Fruit fly (Drosophila melanogaster) whole organism, embryonic: Measurements from ENCODE around the gene spidey.
A peak's percentile ranks its signal among the peaks of the same experiment; 100 is the strongest.

Experiments
- Atf-2 ChIP-seq: fragments of 200-800 bp; sonication (Bioruptor generic); optimal IDR thresholded peaks from 2 replicates; lab custom pipeline; 2016; ENCODE audit warnings: missing biosample characterization, missing genetic modification characterization
- CG10366 ChIP-seq: fragments of 200-800 bp; sonication (Bioruptor generic); IDR thresholded peaks from 2 replicates; pipeline ENCODE4 v1.3.6; 2022; ENCODE audit warnings: missing biosample characterization, missing genetic modification characterization
- CG10979 ChIP-seq: fragments of 200-800 bp; sonication (Bioruptor generic); optimal IDR thresholded peaks from 2 replicates; lab custom pipeline; 2018; ENCODE audit warnings: missing biosample characterization, mild to moderate bottlenecking, missing genetic modification characterization, moderate library complexity
- CG11456 ChIP-seq: fragments of 200-800 bp; sonication (Bioruptor generic); IDR thresholded peaks from 3 replicates; pipeline ENCODE4 v1.3.6; 2022; ENCODE audit warnings: missing biosample characterization, missing genetic modification characterization
- CG11504 ChIP-seq: fragments of 200-800 bp; sonication (Bioruptor generic); optimal IDR thresholded peaks from 3 replicates; lab custom pipeline; 2019; ENCODE audit warnings: missing biosample characterization, mild to moderate bottlenecking, missing genetic modification characterization, moderate library complexity
- CG1602 ChIP-seq: fragments of 200-800 bp; sonication (Bioruptor generic); optimal IDR thresholded peaks from 3 replicates; lab custom pipeline; 2016; ENCODE audit warnings: missing biosample characterization, missing genetic modification characterization
- CG17359 ChIP-seq: fragments of 200-800 bp; sonication (Bioruptor generic); optimal IDR thresholded peaks from 3 replicates; lab custom pipeline; 2018; ENCODE audit warnings: missing biosample characterization, mild to moderate bottlenecking, missing genetic modification characterization, moderate library complexity
- CG18764 ChIP-seq: fragments of 200-800 bp; sonication (Bioruptor generic); optimal IDR thresholded peaks from 3 replicates; lab custom pipeline; 2016; ENCODE audit warnings: missing biosample characterization, missing genetic modification characterization
- CG2202 ChIP-seq: fragments of 200-800 bp; sonication (Bioruptor generic); optimal IDR thresholded peaks from 2 replicates; lab custom pipeline; 2018; ENCODE audit warnings: missing biosample characterization, mild to moderate bottlenecking, missing genetic modification characterization
- CG3995 ChIP-seq: fragments of 200-800 bp; sonication (Bioruptor generic); optimal IDR thresholded peaks from 3 replicates; lab custom pipeline; 2016; ENCODE audit warnings: missing biosample characterization, missing genetic modification characterization
- CG5953 ChIP-seq: fragments of 200-800 bp; sonication (Bioruptor generic); IDR thresholded peaks from 2 replicates; pipeline ENCODE4 v1.3.6; 2022; ENCODE audit warnings: missing biosample characterization, missing genetic modification characterization
- CG6683 ChIP-seq: fragments of 200-800 bp; sonication (Bioruptor generic); optimal IDR thresholded peaks from 2 replicates; lab custom pipeline; 2017; ENCODE audit warnings: missing biosample characterization, mild to moderate bottlenecking, missing genetic modification characterization, missing genetic modification reagents
- CG6689 ChIP-seq: fragments of 200-800 bp; sonication (Bioruptor generic); IDR thresholded peaks from 2 replicates; pipeline ENCODE4 v1.3.6; 2022; ENCODE audit warnings: missing biosample characterization, missing genetic modification characterization
- CG7271 ChIP-seq: fragments of 200-800 bp; sonication (Bioruptor generic); optimal IDR thresholded peaks from 2 replicates; lab custom pipeline; 2018; ENCODE audit warnings: missing biosample characterization, mild to moderate bottlenecking, missing genetic modification characterization, moderate library complexity
- CG7372 ChIP-seq: fragments of 200-800 bp; sonication (Bioruptor generic); IDR thresholded peaks from 2 replicates; pipeline ENCODE4 v1.3.6; 2022; ENCODE audit warnings: missing biosample characterization, missing genetic modification characterization
- Deaf1 ChIP-seq: fragments of 200-800 bp; optimal IDR thresholded peaks from 3 replicates; lab custom pipeline; 2019; ENCODE audit warnings: missing biosample characterization, mild to moderate bottlenecking, missing genetic modification characterization, moderate library complexity
- Gug ChIP-seq: fragments of 200-800 bp; sonication (Bioruptor generic); IDR thresholded peaks from 4 replicates; pipeline ENCODE4 v1.3.6; 2022; ENCODE audit warnings: missing biosample characterization, missing genetic modification characterization
- Jarid2 ChIP-seq: fragments of 200-800 bp; sonication (Bioruptor generic); optimal IDR thresholded peaks from 3 replicates; lab custom pipeline; 2017; ENCODE audit warnings: mild to moderate bottlenecking, missing biosample characterization, missing genetic modification reagents, missing genetic modification characterization
- Lhr ChIP-seq: fragments of 200-800 bp; sonication (Bioruptor generic); optimal IDR thresholded peaks from 3 replicates; lab custom pipeline; 2017; ENCODE audit warnings: mild to moderate bottlenecking, missing biosample characterization, missing genetic modification reagents, missing genetic modification characterization
- Meics ChIP-seq: fragments of 200-800 bp; sonication (Bioruptor generic); optimal IDR thresholded peaks from 2 replicates; lab custom pipeline; 2017; ENCODE audit warnings: missing biosample characterization, mild to moderate bottlenecking, missing genetic modification characterization
- NC2β ChIP-seq: fragments of 200-800 bp; sonication (Bioruptor generic); optimal IDR thresholded peaks from 2 replicates; lab custom pipeline; 2016; ENCODE audit warnings: missing biosample characterization, missing genetic modification characterization
- Nf-YA ChIP-seq: fragments of 200-800 bp; sonication (Bioruptor generic); IDR thresholded peaks from 2 replicates; pipeline ENCODE4 v1.3.6; 2022; ENCODE audit warnings: missing biosample characterization, missing genetic modification characterization
- NfI ChIP-seq: fragments of 200-800 bp; sonication (Bioruptor generic); optimal IDR thresholded peaks from 3 replicates; lab custom pipeline; 2018; ENCODE audit warnings: missing biosample characterization, mild to moderate bottlenecking, missing genetic modification characterization, moderate library complexity
- Optix ChIP-seq: fragments of 200-800 bp; sonication (Bioruptor generic); IDR thresholded peaks from 3 replicates; pipeline ENCODE4 v1.3.6; 2022; ENCODE audit warnings: missing biosample characterization, missing genetic modification characterization
- Sin3A ChIP-seq: fragments of >200 bp; optimal IDR thresholded peaks from 2 replicates; lab custom pipeline; 2018
- ab ChIP-seq: fragments of 200-800 bp; sonication (Bioruptor generic); optimal IDR thresholded peaks from 2 replicates; lab custom pipeline; 2016; ENCODE audit warnings: missing biosample characterization, missing genetic modification characterization
- aop ChIP-seq: fragments of 200-800 bp; sonication (Bioruptor generic); IDR thresholded peaks from 2 replicates; pipeline ENCODE4 v1.3.6; 2022; ENCODE audit warnings: missing biosample characterization, missing genetic modification characterization
- ash1 ChIP-seq: fragments of 200-800 bp; sonication (Bioruptor generic); optimal IDR thresholded peaks from 2 replicates; lab custom pipeline; 2018; ENCODE audit warnings: missing biosample characterization, mild to moderate bottlenecking, missing genetic modification characterization
- az2 ChIP-seq: fragments of 200-800 bp; sonication (Bioruptor generic); optimal IDR thresholded peaks from 3 replicates; lab custom pipeline; 2016; ENCODE audit warnings: missing biosample characterization, missing genetic modification characterization
- btn ChIP-seq: fragments of 200-800 bp; sonication (Bioruptor generic); optimal IDR thresholded peaks from 2 replicates; lab custom pipeline; 2016; ENCODE audit warnings: missing biosample characterization, missing genetic modification characterization
- caup ChIP-seq: fragments of 200-800 bp; sonication (Bioruptor generic); optimal IDR thresholded peaks from 3 replicates; lab custom pipeline; 2017; ENCODE audit warnings: missing biosample characterization, mild to moderate bottlenecking, missing genetic modification characterization, moderate library complexity; ENCODE audit not compliant: severe bottlenecking
- cg ChIP-seq: fragments of 200-800 bp; sonication (Bioruptor generic); optimal IDR thresholded peaks from 3 replicates; lab custom pipeline; 2019; ENCODE audit warnings: missing biosample characterization, mild to moderate bottlenecking, missing genetic modification characterization, moderate library complexity
- corto ChIP-seq: fragments of 200-800 bp; sonication (Bioruptor generic); optimal IDR thresholded peaks from 2 replicates; lab custom pipeline; 2016; ENCODE audit warnings: missing biosample characterization, mild to moderate bottlenecking, missing genetic modification characterization, moderate library complexity
- eve ChIP-seq, 2 experiments: fragments of >200 bp; optimal IDR thresholded peaks; 2 replicates each; lab custom pipeline; 2017; ENCODE audit warnings: missing biosample characterization in 2 of 2, missing genetic modification characterization in 2 of 2
- fd96Cb ChIP-seq: fragments of 200-800 bp; sonication (Bioruptor generic); optimal IDR thresholded peaks from 2 replicates; lab custom pipeline; 2018; ENCODE audit warnings: missing biosample characterization, mild to moderate bottlenecking, missing genetic modification characterization, moderate library complexity
- gt ChIP-seq: fragments of 200-800 bp; sonication (Bioruptor generic); IDR thresholded peaks from 2 replicates; pipeline ENCODE4 v1.3.6; 2022; ENCODE audit warnings: missing biosample characterization, missing genetic modification characterization
- hb ChIP-seq: fragments of 200-800 bp; sonication (Bioruptor generic); IDR thresholded peaks from 3 replicates; pipeline ENCODE4 v1.3.6; 2022; ENCODE audit warnings: missing biosample characterization, missing genetic modification characterization; ENCODE audit not compliant: partially characterized antibody
- hth ChIP-seq: fragments of >200 bp; optimal IDR thresholded peaks from 2 replicates; lab custom pipeline; 2017; ENCODE audit warnings: inconsistent platforms
- lola ChIP-seq, 3 experiments: fragments of >200 bp in 2 of 3; fragments of 200-800 bp in 1 of 3; sonication (Bioruptor generic) in 1 of 3; optimal IDR thresholded peaks; 2 replicates each; lab custom pipeline; 2017 to 2019; ENCODE audit warnings: missing biosample characterization in 3 of 3, missing genetic modification characterization in 3 of 3, mild to moderate bottlenecking in 1 of 3, moderate library complexity in 1 of 3
- lov ChIP-seq, 2 experiments: fragments of 200-800 bp in 1 of 2; fragments of >200 bp in 1 of 2; sonication (Bioruptor generic) in 1 of 2; IDR thresholded peaks in 1 of 2; optimal IDR thresholded peaks in 1 of 2; 2 replicates in 1 of 2; 3 replicates in 1 of 2; pipeline versions ENCODE4 v1.3.6 to Lab custom; 2017 to 2022; ENCODE audit warnings: missing biosample characterization in 1 of 2, missing genetic modification characterization in 1 of 2
- maf-S ChIP-seq: fragments of 200-800 bp; sonication (Bioruptor generic); optimal IDR thresholded peaks from 2 replicates; lab custom pipeline; 2016; ENCODE audit warnings: missing biosample characterization, missing genetic modification characterization
- otp ChIP-seq: fragments of 200-800 bp; sonication (Bioruptor generic); IDR thresholded peaks from 3 replicates; pipeline ENCODE4, ENCODE4 v1.3.6; 2022; ENCODE audit warnings: missing biosample characterization, missing genetic modification characterization
- p53 ChIP-seq: fragments of 200-800 bp; sonication (Bioruptor generic); optimal IDR thresholded peaks from 2 replicates; lab custom pipeline; 2016; ENCODE audit warnings: missing biosample characterization, missing genetic modification characterization
- pho ChIP-seq: fragments of 200-800 bp; sonication (Bioruptor generic); optimal IDR thresholded peaks from 2 replicates; lab custom pipeline; 2016; ENCODE audit warnings: missing biosample characterization, missing genetic modification characterization
- pros ChIP-seq: fragments of 200-800 bp; sonication (Bioruptor generic); optimal IDR thresholded peaks from 3 replicates; lab custom pipeline; 2019; ENCODE audit warnings: missing biosample characterization, mild to moderate bottlenecking, missing genetic modification characterization, moderate library complexity
- tup ChIP-seq: fragments of 200-800 bp; sonication (Bioruptor generic); optimal IDR thresholded peaks from 2 replicates; lab custom pipeline; 2016; ENCODE audit warnings: missing biosample characterization, mild to moderate bottlenecking, missing genetic modification characterization, moderate library complexity
- tx ChIP-seq: fragments of 200-800 bp; sonication (Bioruptor generic); optimal IDR thresholded peaks from 2 replicates; lab custom pipeline; 2016; ENCODE audit warnings: missing biosample characterization, missing genetic modification characterization
- unpg ChIP-seq: fragments of 200-800 bp; sonication (Bioruptor generic); optimal IDR thresholded peaks from 3 replicates; lab custom pipeline; 2018; ENCODE audit warnings: missing biosample characterization, mild to moderate bottlenecking, missing genetic modification characterization, moderate library complexity
- zfh1 ChIP-seq: fragments of 200-800 bp; sonication (Bioruptor generic); IDR thresholded peaks from 3 replicates; pipeline ENCODE4 v1.3.6; 2022; ENCODE audit warnings: missing biosample characterization, missing genetic modification characterization

Gene spidey

dm6 chrX:7920081-7920688 is 11.5 kb downstream of the spidey start, which contains the start of the genes hdm and Ykt6 (continued):
- peak in 1 of 3 experiments; percentile 72 for TF ChIP-seq lola (GFP tag; optimal IDR thresholded peaks at IDR 0.05; lab: Kevin White, UChicago)
- peak; percentile 41 for TF ChIP-seq CG7271 (tag; lab: Kevin White, UChicago)
- no peak for TF ChIP-seq ab (GFP tag; lab: Kevin White, UChicago)
- TF ChIP-seq maf-S = peak; percentile 53
- TF ChIP-seq aop (GFP tag; lab: Robert Waterston, UW) = peak; percentile 43; the same call in 1 of the 2 replicates
- peak; percentile 66 for TF ChIP-seq CG10979 (tag; lab: Kevin White, UChicago)
- TF ChIP-seq fd96Cb (tag; lab: Kevin White, UChicago) = peak; percentile 51
- peak; percentile 77 for TF ChIP-seq CG6689 (GFP tag; lab: Robert Waterston, UW)
- peak; percentile 60 for TF ChIP-seq Deaf1 (tag; lab: Kevin White, UChicago)
- no peak for TF ChIP-seq Meics
- TF ChIP-seq hth (lab: Kevin White, UChicago) = no peak
- TF ChIP-seq CG11504 (tag; lab: Kevin White, UChicago) = no peak
- peak; percentile 88 for TF ChIP-seq CG3995 (GFP tag; lab: Kevin White, UChicago)
- TF ChIP-seq gt (GFP tag; lab: Robert Waterston, UW) = peak; percentile 53
- peak; percentile 70 for TF ChIP-seq CG18764 (GFP tag; lab: Kevin White, UChicago)
- TF ChIP-seq Lhr (GFP tag; lab: Kevin White, UChicago) = peak; percentile 52
- peak; percentile 70 for TF ChIP-seq CG10366 (GFP tag; lab: Robert Waterston, UW)
- TF ChIP-seq hb (GFP tag; lab: Robert Waterston, UW) = peak; percentile 92
- TF ChIP-seq CG11456 (GFP tag; lab: Robert Waterston, UW) = no peak; the same call in 1 of the 3 replicates
- TF ChIP-seq otp (GFP tag; lab: Robert Waterston, UW) = peak; percentile 80
- TF ChIP-seq Jarid2 = no peak
- peak; percentile 85; the same call in 2 of the 3 replicates for TF ChIP-seq Optix (GFP tag; lab: Robert Waterston, UW)
- peak; percentile 65 for TF ChIP-seq Sin3A (lab: Kevin White, UChicago)
- TF ChIP-seq p53 (GFP tag; lab: Kevin White, UChicago) = peak; percentile 51
- peak; percentile 85 for TF ChIP-seq zfh1
- peak; percentile 76 for TF ChIP-seq CG1602 (GFP tag; lab: Kevin White, UChicago)
- TF ChIP-seq CG7372 (GFP tag; lab: Robert Waterston, UW) = peak; percentile 79
- TF ChIP-seq NfI (GFP tag; lab: Kevin White, UChicago) = peak; percentile 63
- TF ChIP-seq CG17359 (tag; lab: Kevin White, UChicago) = peak; percentile 76
- TF ChIP-seq corto (GFP tag; lab: Kevin White, UChicago) = peak; percentile 3
- TF ChIP-seq pros (GFP tag; lab: Kevin White, UChicago) = no peak
- peak; percentile 77 for TF ChIP-seq az2 (GFP tag; lab: Kevin White, UChicago)
- peak; percentile 60 for TF ChIP-seq tup (GFP tag; lab: Kevin White, UChicago)
- peak; percentile 62 for TF ChIP-seq CG5953 (GFP tag; lab: Robert Waterston, UW)
- no peak for TF ChIP-seq unpg (GFP tag; lab: Kevin White, UChicago)
- TF ChIP-seq Nf-YA (GFP tag; lab: Robert Waterston, UW) = peak; percentile 58; the same call in 1 of the 2 replicates
- no peak for TF ChIP-seq lov (optimal IDR thresholded peaks at IDR 0.05; lab: Kevin White, UChicago)
- TF ChIP-seq lov (GFP tag; IDR thresholded peaks at IDR 0.05; lab: Robert Waterston, UW) = peak; percentile 69; the same call in 1 of the 3 replicates
- TF ChIP-seq btn = peak; percentile 23
- TF ChIP-seq pho (GFP tag; lab: Kevin White, UChicago) = peak; percentile 76
- peak; percentile 81 for TF ChIP-seq NC2β (GFP tag; lab: Kevin White, UChicago)
- no peak for TF ChIP-seq ash1 (GFP tag; lab: Kevin White, UChicago)
- peak; percentile 82 for TF ChIP-seq cg (GFP tag; lab: Kevin White, UChicago)
- peak in 1 of 2 experiments; percentile 37 for TF ChIP-seq eve (GFP tag; optimal IDR thresholded peaks at IDR 0.05; lab: Kevin White, UChicago)
- TF ChIP-seq CG6683 (GFP tag; lab: Kevin White, UChicago) = peak; percentile 7
- peak; percentile 74 for TF ChIP-seq tx (GFP tag; lab: Kevin White, UChicago)
- peak; percentile 62 for TF ChIP-seq Atf-2 (GFP tag; lab: Kevin White, UChicago)
- peak; percentile 59 for TF ChIP-seq CG2202
- TF ChIP-seq caup = peak; percentile 73
- TF ChIP-seq Gug (GFP tag; lab: Robert Waterston, UW) = peak; percentile 78; the same call in 3 of the 4 replicates
